Worm (Caenorhabditis elegans) whole organism, L1 larva: Measurements from ENCODE around the gene T07A5.7.

Experiments used
- C34B4.2 ChIP-seq: sonication (generic microtip); optimal IDR thresholded peaks from 2 replicates; lab custom pipeline; 2017; ENCODE audit warnings: mild to moderate bottlenecking, missing genetic modification characterization, missing compliant biosample characterization
- aha-1 ChIP-seq: fragments of 150-350 bp; optimal IDR thresholded peaks from 2 replicates; lab custom pipeline; 2014; ENCODE audit warnings: missing biosample characterization, missing genetic modification characterization
- blmp-1 ChIP-seq: fragments of 150-350 bp; optimal IDR thresholded peaks from 2 replicates; lab custom pipeline; 2014; ENCODE audit warnings: missing biosample characterization, missing genetic modification characterization
- ceh-8 ChIP-seq: fragments of 200-800 bp; sonication (Bioruptor generic); optimal IDR thresholded peaks from 2 replicates; lab custom pipeline; 2018; ENCODE audit warnings: mild to moderate bottlenecking, missing genetic modification characterization, moderate library complexity, missing compliant biosample characterization
- efl-1 ChIP-seq, 4 experiments: fragments of 150-350 bp; optimal IDR thresholded peaks in 3 of 4; peaks in 1 of 4; 1 replicate in 1 of 4; 2 replicates in 3 of 4; lab custom pipeline; 2014; ENCODE audit warnings: missing biosample characterization in 2 of 4, missing genetic modification characterization in 2 of 4, missing genetic modification reagents in 2 of 4
- egl-13 ChIP-seq: sonication (generic microtip); optimal IDR thresholded peaks from 2 replicates; lab custom pipeline; 2016; ENCODE audit warnings: missing genotype, missing genetic modification reagents, missing genetic modification characterization, missing compliant biosample characterization
- egl-27 ChIP-seq, 2 experiments: fragments of 150-350 bp in 1 of 2; sonication (generic microtip); optimal IDR thresholded peaks; 3 replicates each; lab custom pipeline; 2017 to 2018; ENCODE audit warnings: missing biosample characterization in 2 of 2, missing genetic modification characterization in 2 of 2, missing genetic modification reagents in 2 of 2
- elt-2 ChIP-seq: sonication (generic microtip); optimal IDR thresholded peaks from 2 replicates; lab custom pipeline; 2016; ENCODE audit warnings: missing genetic modification characterization, mild to moderate bottlenecking, inconsistent platforms, missing compliant biosample characterization, missing genetic modification reagents
- elt-3 ChIP-seq, 6 experiments: fragments of 150-350 bp in 1 of 6; sonication (generic microtip); optimal IDR thresholded peaks; 2 replicates each; lab custom pipeline; 2017 to 2018; ENCODE audit warnings: missing biosample characterization in 6 of 6, missing genetic modification characterization in 6 of 6, inconsistent platforms in 1 of 6
- ets-5 ChIP-seq: fragments of 200-800 bp; sonication (Bioruptor generic); IDR thresholded peaks from 2 replicates; pipeline ENCODE4 v1.3.6; 2022; ENCODE audit warnings: missing genetic modification characterization, missing compliant biosample characterization
- fkh-4 ChIP-seq: sonication (generic microtip); optimal IDR thresholded peaks from 2 replicates; lab custom pipeline; 2016; ENCODE audit warnings: missing compliant biosample characterization, missing genetic modification characterization, borderline replicate concordance
- fkh-8 ChIP-seq: sonication (generic microtip); optimal IDR thresholded peaks from 2 replicates; lab custom pipeline; 2016; ENCODE audit warnings: mild to moderate bottlenecking, missing genetic modification characterization, missing compliant biosample characterization
- irx-1 ChIP-seq: sonication (generic microtip); optimal IDR thresholded peaks from 2 replicates; lab custom pipeline; 2016; ENCODE audit warnings: missing genetic modification characterization, missing compliant biosample characterization
- jun-1 ChIP-seq: fragments of 150-350 bp; optimal IDR thresholded peaks from 2 replicates; lab custom pipeline; 2014; ENCODE audit warnings: missing biosample characterization, missing genetic modification reagents, missing genetic modification characterization
- lin-13 ChIP-seq: fragments of 150-350 bp; optimal IDR thresholded peaks from 2 replicates; lab custom pipeline; 2014; ENCODE audit warnings: missing biosample characterization, missing genetic modification reagents, missing genetic modification characterization
- lin-39 ChIP-seq: fragments of 150-350 bp; optimal IDR thresholded peaks from 2 replicates; lab custom pipeline; 2014; ENCODE audit warnings: missing biosample characterization, missing genetic modification reagents, missing genetic modification characterization
- mef-2 ChIP-seq: fragments of 150-350 bp; optimal IDR thresholded peaks from 2 replicates; lab custom pipeline; 2014; ENCODE audit warnings: missing biosample characterization, missing genetic modification characterization
- mep-1 ChIP-seq: fragments of 150-350 bp; optimal IDR thresholded peaks from 2 replicates; lab custom pipeline; 2014; ENCODE audit warnings: missing biosample characterization, missing genetic modification characterization
- nhr-11 ChIP-seq: fragments of 150-350 bp; optimal IDR thresholded peaks from 2 replicates; lab custom pipeline; 2014; ENCODE audit warnings: missing biosample characterization, missing genetic modification characterization
- nhr-19 ChIP-seq: fragments of 200-800 bp; sonication (Bioruptor generic); conservative IDR thresholded peaks from 2 replicates; pipeline ENCODE4 v1.3.6; 2022; ENCODE audit warnings: missing genetic modification characterization, missing compliant biosample characterization
- nhr-76 ChIP-seq: sonication (generic microtip); optimal IDR thresholded peaks from 2 replicates; lab custom pipeline; 2017; ENCODE audit warnings: missing biosample characterization, missing genetic modification characterization
- nhr-77 ChIP-seq: fragments of 150-350 bp; optimal IDR thresholded peaks from 2 replicates; lab custom pipeline; 2014; ENCODE audit warnings: missing biosample characterization, missing genetic modification characterization
- nhr-84 ChIP-seq: sonication (generic microtip); optimal IDR thresholded peaks from 2 replicates; lab custom pipeline; 2017; ENCODE audit warnings: missing biosample characterization, missing genetic modification characterization
- nhr-85 ChIP-seq: sonication (generic microtip); peaks from one replicate; lab custom pipeline; 2016; ENCODE audit warnings: missing genetic modification characterization, inconsistent platforms, missing compliant biosample characterization
- pax-3 ChIP-seq: fragments of 200-800 bp; sonication (Bioruptor generic); optimal IDR thresholded peaks from 2 replicates; lab custom pipeline; 2018; ENCODE audit warnings: mild to moderate bottlenecking, missing genetic modification characterization, moderate library complexity, missing compliant biosample characterization
- sox-4 ChIP-seq: sonication (generic microtip); optimal IDR thresholded peaks from 2 replicates; lab custom pipeline; 2016; ENCODE audit warnings: missing genetic modification characterization, missing compliant biosample characterization
- sptf-1 ChIP-seq: fragments of 150-350 bp; optimal IDR thresholded peaks from 2 replicates; lab custom pipeline; 2014; ENCODE audit warnings: missing biosample characterization, missing genetic modification characterization
- sup-37 ChIP-seq: fragments of 200-800 bp; sonication (Bioruptor generic); optimal IDR thresholded peaks from 2 replicates; lab custom pipeline; 2018; ENCODE audit warnings: mild to moderate bottlenecking, missing genetic modification characterization, missing compliant biosample characterization
- tbx-2 ChIP-seq: sonication (generic microtip); optimal IDR thresholded peaks from 2 replicates; lab custom pipeline; 2016; ENCODE audit warnings: missing genetic modification characterization, missing compliant biosample characterization
- unc-130 ChIP-seq: fragments of 150-350 bp; optimal IDR thresholded peaks from 2 replicates; lab custom pipeline; 2017; ENCODE audit warnings: missing biosample characterization, missing genetic modification characterization, inconsistent platforms
- unc-30 ChIP-seq: sonication (generic microtip); optimal IDR thresholded peaks from 2 replicates; lab custom pipeline; 2017; ENCODE audit warnings: missing biosample characterization, missing genetic modification characterization
- unc-62 ChIP-seq: fragments of 150-350 bp; optimal IDR thresholded peaks from 2 replicates; lab custom pipeline; 2014; ENCODE audit warnings: missing biosample characterization, missing genetic modification reagents, missing genetic modification characterization
- vab-15 ChIP-seq: sonication (generic microtip); optimal IDR thresholded peaks from 2 replicates; lab custom pipeline; 2017; ENCODE audit warnings: missing genotype, mild to moderate bottlenecking, missing genetic modification characterization, missing compliant biosample characterization
- zag-1 ChIP-seq: fragments of 150-350 bp; optimal IDR thresholded peaks from 2 replicates; lab custom pipeline; 2014; ENCODE audit warnings: missing biosample characterization, missing genetic modification characterization
- zip-4 ChIP-seq: fragments of 200-800 bp; sonication (Bioruptor generic); optimal IDR thresholded peaks from 2 replicates; lab custom pipeline; 2018; ENCODE audit warnings: mild to moderate bottlenecking, missing genetic modification characterization, moderate library complexity, missing compliant biosample characterization
- ztf-11 ChIP-seq, 2 experiments: sonication (generic microtip); optimal IDR thresholded peaks; 2 replicates each; lab custom pipeline; 2016 to 2017; ENCODE audit warnings: missing genetic modification characterization in 2 of 2, missing biosample characterization in 1 of 2, missing compliant biosample characterization in 1 of 2

Gene T07A5.7

ce11 chrIII:10300078-10300477 lies 10.8 kb downstream of the T07A5.7 start, which contains the start of gene vglu-3:
vglu-3 (plus strand) TSS chrIII:10300378.
- no peak for TF ChIP-seq blmp-1 (tag; lab: Kevin White, UChicago)
- no peak for TF ChIP-seq unc-130 (tag; lab: Kevin White, UChicago)
- no peak for TF ChIP-seq ets-5 (GFP tag; lab: Robert Waterston, UW)
- no peak for TF ChIP-seq tbx-2 (tag; lab: Kevin White, UChicago)
- no peak for TF ChIP-seq zip-4 (GFP tag; lab: Kevin White, UChicago)
- TF ChIP-seq efl-1 (optimal IDR thresholded peaks at IDR 0.05; lab: Kevin White, UChicago): no peak
- no peak for TF ChIP-seq efl-1 (GFP tag; optimal IDR thresholded peaks at IDR 0.05 in 1 of 2; lab: Kevin White, UChicago)
- no peak for TF ChIP-seq nhr-19 (GFP tag; lab: Robert Waterston, UW)
- no peak for TF ChIP-seq nhr-77 (tag; lab: Kevin White, UChicago)
- TF ChIP-seq lin-39 (tag; lab: Kevin White, UChicago): no peak
- TF ChIP-seq nhr-11 (tag; lab: Kevin White, UChicago): no peak
- no peak for TF ChIP-seq egl-13 (tag; lab: Kevin White, UChicago)
- TF ChIP-seq sptf-1: no peak
- TF ChIP-seq elt-2 (tag; lab: Kevin White, UChicago): no peak

- TF ChIP-seq unc-130 (tag; lab: Kevin White, UChicago): no peak
- no peak for TF ChIP-seq lin-13 (GFP tag; lab: Kevin White, UChicago)
- no peak for TF ChIP-seq aha-1 (tag; lab: Kevin White, UChicago)
- no peak for TF ChIP-seq nhr-84 (tag; lab: Kevin White, UChicago)
- TF ChIP-seq ceh-8 (GFP tag; lab: Kevin White, UChicago): no peak
- no peak for TF ChIP-seq tbx-2 (tag; lab: Kevin White, UChicago)
- peak; percentile 67 for TF ChIP-seq nhr-85 (tag; lab: Kevin White, UChicago)
- TF ChIP-seq vab-15 (tag; lab: Kevin White, UChicago): no peak
- TF ChIP-seq unc-30: no peak
- TF ChIP-seq elt-2 (tag; lab: Kevin White, UChicago): no peak
- no peak for TF ChIP-seq blmp-1 (tag; lab: Kevin White, UChicago)
- TF ChIP-seq fkh-4 (tag; lab: Kevin White, UChicago): no peak
- no peak for TF ChIP-seq nhr-76
- no peak for TF ChIP-seq mef-2 (tag; lab: Kevin White, UChicago)
- TF ChIP-seq unc-62 (GFP tag; lab: Kevin White, UChicago): no peak
- peak in 1 of 6 experiments; percentile 5 for TF ChIP-seq elt-3 (tag; optimal IDR thresholded peaks at IDR 0.05; lab: Kevin White, UChicago)
Measured at ce11 chrIII:10296904-10297303, 14.0 kb downstream of the T07A5.7 start.

- TF ChIP-seq sox-4: no peak
- no peak for TF ChIP-seq ztf-11 (tag; optimal IDR thresholded peaks at IDR 0.05; lab: Kevin White, UChicago)
- no peak for TF ChIP-seq mep-1 (tag; lab: Kevin White, UChicago)
- TF ChIP-seq fkh-8 (tag; lab: Kevin White, UChicago): no peak
- TF ChIP-seq sup-37 (GFP tag; lab: Kevin White, UChicago): no peak
- TF ChIP-seq vab-15 (tag; lab: Kevin White, UChicago): no peak
- TF ChIP-seq zag-1 (tag; lab: Kevin White, UChicago): no peak
- TF ChIP-seq irx-1 (tag; lab: Kevin White, UChicago): no peak
- TF ChIP-seq nhr-76: no peak
- no peak for TF ChIP-seq lin-13 (GFP tag; lab: Kevin White, UChicago)
- no peak for TF ChIP-seq C34B4.2 (tag; lab: Kevin White, UChicago)
- TF ChIP-seq egl-27 (tag; optimal IDR thresholded peaks at IDR 0.05; lab: Kevin White, UChicago): no peak
- no peak for TF ChIP-seq jun-1 (tag; lab: Kevin White, UChicago)
Measured at ce11 chrIII:10294837-10295236, 16.1 kb downstream of the T07A5.7 start, which contains the start of gene vglu-2. vglu-2 (plus strand) TSS chrIII:10295137.

- TF ChIP-seq fkh-4 (tag; lab: Kevin White, UChicago) (no peak), pax-3 (no peak)
Measured at ce11 chrIII:10293946-10294345, 17.0 kb downstream of the T07A5.7 start.
